Fruit fly (Drosophila melanogaster) whole organism, larva: ENCODE data around the gene CG7457.

Source experiments
- noc ChIP-seq: fragments of 200-800 bp; sonication (Bioruptor generic); optimal IDR thresholded peaks from 3 replicates; lab custom pipeline; 2019; ENCODE audit warnings: missing biosample characterization, mild to moderate bottlenecking, missing genetic modification characterization, moderate library complexity

CG7457 gene

dm6 chr3L:7718561-7719417 lies 7.5 kb downstream of the CG7457 start, which contains the start of gene Mcad:
TSS of gene Mcad (plus strand) at chr3L:7719350.
- peak; percentile 95 for TF ChIP-seq noc (tag; lab: Kevin White, UChicago)

dm6 chr3L:7717863-7718560 lies 8.3 kb downstream of the CG7457 start, which contains the start of gene Ank2:
TSS of gene Ank2 (minus strand) at chr3L:7718395.
- TF ChIP-seq noc (tag; lab: Kevin White, UChicago): no peak

- TF ChIP-seq noc (tag; lab: Kevin White, UChicago): no peak
These were observed 11.8 kb downstream of the CG7457 start for dm6 chr3L:7714301-7714946.

- TF ChIP-seq noc (tag; lab: Kevin White, UChicago): no peak
These were observed 12.9 kb downstream of the CG7457 start for dm6 chr3L:7713378-7713777.

dm6 chr3L:7695554-7695953 lies 30.7 kb downstream of the CG7457 start, which contains the start of gene CG44195:
TSS of gene CG44195 (minus strand) at chr3L:7695654.
- TF ChIP-seq noc (tag; lab: Kevin White, UChicago): no peak
